Worm (Caenorhabditis elegans) whole organism, early embryonic: ENCODE data around the gene F54F12.1.

ENCODE experiments used
- B0310.2 ChIP-seq: sonication (generic microtip); optimal IDR thresholded peaks from 2 replicates; lab custom pipeline; 2016; ENCODE audit warnings: mild to moderate bottlenecking, missing genetic modification characterization, missing compliant biosample characterization
- F13C5.2 ChIP-seq: sonication (generic microtip); optimal IDR thresholded peaks from 2 replicates; lab custom pipeline; 2017; ENCODE audit warnings: mild to moderate bottlenecking, missing genetic modification characterization, inconsistent platforms, missing compliant biosample characterization
- ama-1 ChIP-seq: fragments of 150-350 bp; optimal IDR thresholded peaks from 2 replicates; lab custom pipeline; 2014
- flt-1 ChIP-seq: fragments of 200-800 bp; sonication (Bioruptor generic); IDR thresholded peaks from 2 replicates; pipeline ENCODE4 v1.3.6; 2022; ENCODE audit warnings: missing genetic modification characterization, missing compliant biosample characterization
- hmg-4 ChIP-seq: fragments of 200-800 bp; sonication (Bioruptor generic); optimal IDR thresholded peaks from 2 replicates; lab custom pipeline; 2018; ENCODE audit warnings: mild to moderate bottlenecking, missing genetic modification characterization, missing compliant biosample characterization
- pes-1 ChIP-seq: fragments of 200-800 bp; sonication (Bioruptor generic); IDR thresholded peaks from 2 replicates; pipeline ENCODE4 v1.3.6; 2022; ENCODE audit warnings: missing genetic modification reagents, missing genetic modification characterization, missing compliant biosample characterization
- tbx-11 ChIP-seq: fragments of 200-800 bp; sonication (Bioruptor generic); IDR thresholded peaks from 2 replicates; pipeline ENCODE4 v1.3.6; 2022; ENCODE audit warnings: missing genetic modification characterization, missing compliant biosample characterization
- tra-4 ChIP-seq: sonication (generic microtip); optimal IDR thresholded peaks from 2 replicates; lab custom pipeline; 2017; ENCODE audit warnings: missing genetic modification characterization, missing compliant biosample characterization

DNA sequence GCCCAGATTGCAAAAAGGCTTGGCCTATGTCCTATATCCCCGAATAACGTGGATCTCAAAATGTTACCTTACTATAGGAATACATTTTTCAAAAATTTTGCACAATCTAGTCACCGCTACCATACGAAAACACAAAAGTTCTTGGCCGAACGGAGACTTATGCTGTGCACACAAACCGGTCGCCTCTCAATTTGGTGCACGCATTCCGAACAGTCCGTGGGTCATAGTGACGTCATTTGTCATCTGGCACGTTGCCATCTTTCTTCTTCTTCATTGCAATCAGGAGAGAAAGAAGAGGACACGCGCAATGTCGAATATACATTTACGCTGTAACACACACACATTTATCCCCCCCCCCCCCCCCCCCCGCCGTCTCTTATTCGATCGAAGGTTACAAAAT, 10.5 kb upstream of the F54F12.1 start:
- TF ChIP-seq F13C5.2 (tag; lab: Kevin White, UChicago) (no peak), ama-1 (lab: Kevin White, UChicago) (no peak), B0310.2 (tag; lab: Kevin White, UChicago) (no peak), tra-4 (tag; lab: Kevin White, UChicago) (no peak), hmg-4 (GFP tag; lab: Kevin White, UChicago) (peak; percentile 66), flt-1 (GFP tag; lab: Robert Waterston, UW) (no peak), pes-1 (GFP tag; lab: Robert Waterston, UW) (no peak; the same call in 1 of the 2 replicates), tbx-11 (no peak)
